Worm (Caenorhabditis elegans) whole organism, L2 larva: ENCODE data around the gene rab-18.

Experiments used
- C34F6.9 ChIP-seq: fragments of 150-350 bp; optimal IDR thresholded peaks from 2 replicates; lab custom pipeline; 2014; ENCODE audit warnings: missing biosample characterization, missing genetic modification characterization
- F13H6.1 ChIP-seq: sonication (generic microtip); optimal IDR thresholded peaks from 2 replicates; lab custom pipeline; 2016; ENCODE audit warnings: missing genetic modification characterization, missing compliant biosample characterization
- R02D3.7 ChIP-seq: fragments of 150-350 bp; optimal IDR thresholded peaks from 2 replicates; lab custom pipeline; 2014; ENCODE audit warnings: missing biosample characterization, missing genetic modification characterization
- Y55F3AM.14 ChIP-seq: fragments of 200-800 bp; sonication (Bioruptor generic); optimal IDR thresholded peaks from 2 replicates; lab custom pipeline; 2018; ENCODE audit warnings: mild to moderate bottlenecking, missing genetic modification characterization, missing compliant biosample characterization
- ZK546.5 ChIP-seq: sonication (generic microtip); optimal IDR thresholded peaks from 2 replicates; lab custom pipeline; 2017; ENCODE audit warnings: missing biosample characterization, missing genetic modification characterization
- alr-1 ChIP-seq: fragments of 150-350 bp; optimal IDR thresholded peaks from 2 replicates; lab custom pipeline; 2014; ENCODE audit warnings: missing biosample characterization, missing genetic modification characterization
- aly-2 ChIP-seq: fragments of 150-350 bp; optimal IDR thresholded peaks from 2 replicates; lab custom pipeline; 2014; ENCODE audit warnings: missing biosample characterization, missing genetic modification characterization
- ama-1 ChIP-seq: fragments of 150-350 bp; optimal IDR thresholded peaks from 2 replicates; lab custom pipeline; 2018; ENCODE audit warnings: inconsistent platforms
- blmp-1 ChIP-seq: sonication (generic microtip); optimal IDR thresholded peaks from 2 replicates; lab custom pipeline; 2017; ENCODE audit warnings: missing genetic modification characterization, mild to moderate bottlenecking, missing compliant biosample characterization, antibody characterized with exemption, moderate library complexity; ENCODE audit not compliant: insufficient read depth
- ceh-16 ChIP-seq: fragments of 150-350 bp; optimal IDR thresholded peaks from 2 replicates; lab custom pipeline; 2014; ENCODE audit warnings: missing biosample characterization, missing genetic modification characterization
- ceh-82 ChIP-seq: fragments of 150-350 bp; optimal IDR thresholded peaks from 2 replicates; lab custom pipeline; 2014; ENCODE audit warnings: missing biosample characterization, missing genetic modification characterization
- crh-2 ChIP-seq: sonication (generic microtip); optimal IDR thresholded peaks from 2 replicates; lab custom pipeline; 2017; ENCODE audit warnings: missing biosample characterization, missing genetic modification characterization
- dmd-4 ChIP-seq: sonication (generic microtip); optimal IDR thresholded peaks from 2 replicates; lab custom pipeline; 2017; ENCODE audit warnings: missing biosample characterization, missing genetic modification characterization
- egl-27 ChIP-seq: sonication (generic microtip); optimal IDR thresholded peaks from 3 replicates; lab custom pipeline; 2017; ENCODE audit warnings: missing biosample characterization, missing genetic modification reagents, missing genetic modification characterization
- elt-1 ChIP-seq: fragments of 150-350 bp; optimal IDR thresholded peaks from 2 replicates; lab custom pipeline; 2014; ENCODE audit warnings: missing biosample characterization, missing genetic modification characterization
- elt-3 ChIP-seq: sonication (generic microtip); optimal IDR thresholded peaks from 2 replicates; lab custom pipeline; 2017; ENCODE audit warnings: missing biosample characterization, missing genetic modification characterization
- fos-1 ChIP-seq: fragments of 150-350 bp; optimal IDR thresholded peaks from 2 replicates; lab custom pipeline; 2014; ENCODE audit warnings: missing biosample characterization, missing genetic modification characterization
- gmeb-1 ChIP-seq: fragments of 150-350 bp; optimal IDR thresholded peaks from 2 replicates; lab custom pipeline; 2014; ENCODE audit warnings: missing biosample characterization, missing genetic modification characterization
- lin-11 ChIP-seq: fragments of 150-350 bp; sonication (generic microtip); optimal IDR thresholded peaks from 2 replicates; lab custom pipeline; 2014; ENCODE audit warnings: missing biosample characterization, missing genetic modification characterization, inconsistent platforms, mixed read lengths
- lin-13 ChIP-seq: fragments of 150-350 bp; optimal IDR thresholded peaks from 2 replicates; lab custom pipeline; 2014; ENCODE audit warnings: missing biosample characterization, missing genetic modification reagents, missing genetic modification characterization
- lin-39 ChIP-seq: fragments of 150-350 bp; optimal IDR thresholded peaks from 2 replicates; lab custom pipeline; 2014; ENCODE audit warnings: missing biosample characterization, missing genetic modification reagents, missing genetic modification characterization
- lsy-2 ChIP-seq, 2 experiments: fragments of 150-350 bp in 1 of 2; sonication (generic microtip) in 1 of 2; optimal IDR thresholded peaks; 2 replicates each; lab custom pipeline; 2014 to 2017; ENCODE audit warnings: missing biosample characterization in 2 of 2, missing genetic modification characterization in 2 of 2
- mab-5 ChIP-seq: fragments of 150-350 bp; optimal IDR thresholded peaks from 2 replicates; lab custom pipeline; 2014; ENCODE audit warnings: missing biosample characterization, missing genetic modification characterization
- mbf-1 ChIP-seq: sonication (generic microtip); optimal IDR thresholded peaks from 2 replicates; lab custom pipeline; 2017; ENCODE audit warnings: missing biosample characterization, missing genetic modification characterization
- mdl-1 ChIP-seq, 2 experiments: fragments of 150-350 bp in 1 of 2; sonication (generic microtip) in 1 of 2; optimal IDR thresholded peaks; 2 replicates each; lab custom pipeline; 2017; ENCODE audit warnings: missing biosample characterization in 2 of 2, missing genetic modification characterization in 2 of 2
- nhr-10 ChIP-seq: sonication (generic microtip); optimal IDR thresholded peaks from 2 replicates; lab custom pipeline; 2017; ENCODE audit warnings: missing biosample characterization, missing genetic modification characterization
- nhr-11 ChIP-seq: fragments of 150-350 bp; optimal IDR thresholded peaks from 2 replicates; lab custom pipeline; 2014; ENCODE audit warnings: missing biosample characterization, missing genetic modification characterization
- nhr-12 ChIP-seq: fragments of 150-350 bp; optimal IDR thresholded peaks from 2 replicates; lab custom pipeline; 2014; ENCODE audit warnings: missing biosample characterization, missing genetic modification characterization
- nhr-129 ChIP-seq: fragments of 150-350 bp; optimal IDR thresholded peaks from 2 replicates; lab custom pipeline; 2014; ENCODE audit warnings: missing biosample characterization, missing genetic modification characterization
- nhr-21 ChIP-seq: fragments of 150-350 bp; optimal IDR thresholded peaks from 2 replicates; lab custom pipeline; 2014; ENCODE audit warnings: missing biosample characterization, missing genetic modification characterization
- nhr-23 ChIP-seq: fragments of 150-350 bp; optimal IDR thresholded peaks from 2 replicates; lab custom pipeline; 2014; ENCODE audit warnings: missing biosample characterization, missing genetic modification reagents, missing genetic modification characterization
- nhr-237 ChIP-seq: fragments of 150-350 bp; optimal IDR thresholded peaks from 2 replicates; lab custom pipeline; 2014; ENCODE audit warnings: missing biosample characterization, missing genetic modification characterization
- nhr-25 ChIP-seq: fragments of 150-350 bp; sonication (generic microtip); optimal IDR thresholded peaks from 3 replicates; lab custom pipeline; 2014; ENCODE audit warnings: missing biosample characterization, missing genetic modification characterization
- nhr-6 ChIP-seq: fragments of 150-350 bp; optimal IDR thresholded peaks from 2 replicates; lab custom pipeline; 2014; ENCODE audit warnings: missing biosample characterization, missing genetic modification characterization
- nhr-77 ChIP-seq: fragments of 150-350 bp; optimal IDR thresholded peaks from 2 replicates; lab custom pipeline; 2014; ENCODE audit warnings: missing biosample characterization, missing genetic modification characterization
- peb-1 ChIP-seq: fragments of 150-350 bp; optimal IDR thresholded peaks from 2 replicates; lab custom pipeline; 2014; ENCODE audit warnings: missing biosample characterization, missing genetic modification characterization
- sem-4 ChIP-seq: fragments of 150-350 bp; optimal IDR thresholded peaks from 2 replicates; lab custom pipeline; 2014; ENCODE audit warnings: missing biosample characterization, missing genetic modification reagents, missing genetic modification characterization
- skn-1 ChIP-seq: sonication (generic microtip); optimal IDR thresholded peaks from 2 replicates; lab custom pipeline; 2017; ENCODE audit warnings: missing biosample characterization, missing genetic modification characterization
- sma-3 ChIP-seq: sonication (generic microtip); optimal IDR thresholded peaks from 2 replicates; lab custom pipeline; 2016; ENCODE audit warnings: missing genetic modification reagents, missing genetic modification characterization, missing compliant biosample characterization
- sma-9 ChIP-seq, 2 experiments: fragments of 150-350 bp in 1 of 2; sonication (generic microtip) in 1 of 2; optimal IDR thresholded peaks; 2 replicates each; lab custom pipeline; 2014 to 2016; ENCODE audit warnings: missing genetic modification characterization in 2 of 2, mild to moderate bottlenecking in 1 of 2, missing biosample characterization in 1 of 2, missing compliant biosample characterization in 1 of 2, missing genetic modification reagents in 1 of 2, moderate library complexity in 1 of 2
- snpc-4 ChIP-seq: fragments of 150-350 bp; optimal IDR thresholded peaks from 2 replicates; lab custom pipeline; 2014; ENCODE audit warnings: missing biosample characterization, missing genetic modification characterization
- unc-39 ChIP-seq: fragments of 150-350 bp; optimal IDR thresholded peaks from 2 replicates; lab custom pipeline; 2014; ENCODE audit warnings: missing biosample characterization, missing genetic modification characterization
- unc-55 ChIP-seq: fragments of 150-350 bp; sonication (generic microtip); optimal IDR thresholded peaks from 3 replicates; lab custom pipeline; 2014; ENCODE audit warnings: missing biosample characterization, missing genetic modification reagents, missing genetic modification characterization
- unc-62 ChIP-seq: fragments of 150-350 bp; optimal IDR thresholded peaks from 2 replicates; lab custom pipeline; 2014; ENCODE audit warnings: missing biosample characterization, missing genetic modification reagents, missing genetic modification characterization
- zag-1 ChIP-seq: fragments of 150-350 bp; optimal IDR thresholded peaks from 2 replicates; lab custom pipeline; 2014; ENCODE audit warnings: missing biosample characterization, missing genetic modification characterization
- ztf-1 ChIP-seq: fragments of 200-800 bp; sonication (Bioruptor generic); conservative IDR thresholded peaks from 2 replicates; pipeline ENCODE4 v1.3.6; 2022; ENCODE audit warnings: missing genetic modification characterization, missing compliant biosample characterization
- ztf-11 ChIP-seq: sonication (generic microtip); optimal IDR thresholded peaks from 2 replicates; lab custom pipeline; 2017; ENCODE audit warnings: missing biosample characterization, missing genetic modification characterization
- ztf-4 ChIP-seq: fragments of 150-350 bp; optimal IDR thresholded peaks from 2 replicates; lab custom pipeline; 2014; ENCODE audit warnings: missing biosample characterization, missing genetic modification characterization

rab-18 gene

DNA sequence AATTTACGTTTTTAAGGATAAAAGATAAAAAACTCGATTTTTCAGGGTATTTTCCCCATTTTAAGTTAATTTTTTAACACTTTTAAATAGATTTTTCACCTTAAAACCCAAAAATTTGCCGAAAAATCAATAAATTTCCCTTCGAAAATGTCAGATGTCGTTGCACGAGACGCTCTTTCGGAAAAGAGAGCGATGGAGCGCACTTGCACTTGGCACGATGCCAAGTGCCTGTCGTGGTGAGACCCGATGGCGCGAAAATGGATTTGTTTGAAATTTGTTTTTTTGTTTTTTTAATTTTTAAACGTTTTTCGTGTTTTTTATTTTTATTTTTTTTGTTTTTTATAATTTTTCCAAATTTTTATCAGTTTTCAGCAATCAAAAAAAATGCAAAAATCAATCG lies at the start of gene rab-18, which contains the start of gene kbp-4:
Gene rab-18, minus strand, starts transcription at position 240 of the 400 bp plus-strand sequence.
Gene kbp-4, plus strand, starts transcription at position 366 of the 400 bp plus-strand sequence.
- TF ChIP-seq nhr-11 (tag; lab: Kevin White, UChicago) (no peak), crh-2 (tag; lab: Kevin White, UChicago) (peak; percentile 98), sma-3 (GFP tag; lab: Kevin White, UChicago) (peak; percentile 97), nhr-25 (peak; percentile 92), ceh-82 (peak; percentile 77), peb-1 (tag; lab: Kevin White, UChicago) (no peak), gmeb-1 (peak; percentile 98), egl-27 (tag; lab: Kevin White, UChicago) (peak; percentile 83), Y55F3AM.14 (peak; percentile 55), lsy-2 (tag; optimal IDR thresholded peaks at IDR 0.05; lab: Kevin White, UChicago) (peak; percentile 87 to 97), ztf-4 (tag; lab: Kevin White, UChicago) (peak; percentile 95), unc-62 (no peak), ceh-16 (peak; percentile 81), blmp-1 (tag; lab: Kevin White, UChicago) (peak; percentile 75), ama-1 (lab: Kevin White, UChicago) (peak; percentile 77), elt-3 (no peak), lin-13 (GFP tag; lab: Kevin White, UChicago) (peak; percentile 97), lin-39 (tag; lab: Kevin White, UChicago) (no peak), dmd-4 (tag; lab: Kevin White, UChicago) (peak; percentile 22), nhr-21 (tag; lab: Kevin White, UChicago) (peak; percentile 95), ztf-1 (no peak), fos-1 (peak; percentile 92), C34F6.9 (tag; lab: Kevin White, UChicago) (peak; percentile 99), elt-1 (no peak), ZK546.5 (tag; lab: Kevin White, UChicago) (peak; percentile 64), alr-1 (tag; lab: Kevin White, UChicago) (no peak), R02D3.7 (tag; lab: Kevin White, UChicago) (peak; percentile 31), nhr-23 (tag; lab: Kevin White, UChicago) (no peak), sma-9 (GFP tag; optimal IDR thresholded peaks at IDR 0.05; lab: Kevin White, UChicago) (peak; percentile 90), sma-9 (tag; optimal IDR thresholded peaks at IDR 0.05; lab: Kevin White, UChicago) (no peak), nhr-12 (tag; lab: Kevin White, UChicago) (no peak), mab-5 (tag; lab: Kevin White, UChicago) (peak; percentile 87), nhr-10 (tag; lab: Kevin White, UChicago) (peak; percentile 32), nhr-6 (tag; lab: Kevin White, UChicago) (peak; percentile 92), unc-39 (tag; lab: Kevin White, UChicago) (no peak), unc-55 (peak; percentile 99), skn-1 (tag; lab: Kevin White, UChicago) (peak; percentile 80), F13H6.1 (tag; lab: Kevin White, UChicago) (peak; percentile 84), mbf-1 (tag; lab: Kevin White, UChicago) (no peak), nhr-237 (tag; lab: Kevin White, UChicago) (peak; percentile 66), snpc-4 (tag; lab: Kevin White, UChicago) (peak; percentile 72), ztf-11 (tag; lab: Kevin White, UChicago) (no peak), aly-2 (no peak), mdl-1 (tag; optimal IDR thresholded peaks at IDR 0.05; lab: Kevin White, UChicago) (peak; percentile 74 to 90), nhr-129 (tag; lab: Kevin White, UChicago) (peak; percentile 91), zag-1 (tag; lab: Kevin White, UChicago) (peak; percentile 70), sem-4 (tag; lab: Kevin White, UChicago) (peak; percentile 94), lin-11 (peak; percentile 94), nhr-77 (no peak)
